ENCODE assay signal across 5 worm cellular contexts in the genomic region with DNA sequence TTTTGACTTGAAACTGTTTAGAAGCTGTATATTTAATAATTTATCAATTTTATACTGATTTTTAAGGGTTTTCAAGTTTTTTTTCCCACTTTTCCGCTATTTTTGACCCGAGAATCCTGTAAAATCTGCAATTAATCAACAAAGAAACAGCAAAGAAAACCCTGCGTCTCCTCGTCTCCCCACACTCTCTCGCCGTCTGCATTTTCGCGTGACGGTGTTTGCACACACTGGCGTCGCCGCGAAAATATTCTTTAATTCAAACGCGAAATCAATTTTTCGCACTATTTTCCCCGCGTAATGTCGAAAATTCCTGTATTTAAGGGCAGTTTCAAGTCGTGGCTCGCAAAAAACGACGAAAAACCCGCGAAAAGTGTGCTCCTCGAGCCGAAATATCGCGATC.
A peak's percentile ranks its signal among the peaks of the same experiment; 100 is the strongest.
TF ChIP-seq lines count a peak whose summit lies in the region.

rsa-2 (plus strand) TSS at position 221 of the 400 bp plus-strand sequence.

TF ChIP-seq in whole organism, L1 larva, 84 proteins besides CTCF, POLR2A, EP300 and RAD21 (continued from another document and continues in another):
- TF ChIP-seq egl-27 (tag; optimal IDR thresholded peaks at IDR 0.05; lab: Kevin White, UChicago): no peak
- peak; percentile 24 for TF ChIP-seq lin-13 (GFP tag; optimal IDR thresholded peaks at IDR 0.05; lab: Kevin White, UChicago)
- no peak for TF ChIP-seq ets-5 (GFP tag; IDR thresholded peaks at IDR 0.05; lab: Robert Waterston, UW)
- TF ChIP-seq lsy-2 (tag; optimal IDR thresholded peaks at IDR 0.05; lab: Kevin White, UChicago): peak; percentile 64 to 70
- TF ChIP-seq elt-2 (tag; optimal IDR thresholded peaks at IDR 0.05; lab: Kevin White, UChicago): peak; percentile 16
- TF ChIP-seq C16A3.4 (tag; optimal IDR thresholded peaks at IDR 0.05; lab: Kevin White, UChicago): no peak
- TF ChIP-seq sox-4 (tag; optimal IDR thresholded peaks at IDR 0.05; lab: Kevin White, UChicago): no peak
- TF ChIP-seq dsc-1 (tag; optimal IDR thresholded peaks at IDR 0.05; lab: Kevin White, UChicago): peak; percentile 89
- peak; percentile 75 for TF ChIP-seq snu-23 (GFP tag; optimal IDR thresholded peaks at IDR 0.05; lab: Kevin White, UChicago)
- TF ChIP-seq egl-13 (tag; optimal IDR thresholded peaks at IDR 0.05; lab: Kevin White, UChicago): peak; percentile 39
- peak; percentile 71 for TF ChIP-seq fkh-4 (tag; optimal IDR thresholded peaks at IDR 0.05; lab: Kevin White, UChicago; ENCODE audit: borderline replicate concordance)
- peak; percentile 80 for TF ChIP-seq nhr-47 (tag; optimal IDR thresholded peaks at IDR 0.05; lab: Kevin White, UChicago)
- TF ChIP-seq Y116A8C.19 (tag; optimal IDR thresholded peaks at IDR 0.05; lab: Kevin White, UChicago; ENCODE audit: borderline replicate concordance): no peak
- peak; percentile 37 for TF ChIP-seq C04F5.9 (tag; optimal IDR thresholded peaks at IDR 0.05; lab: Kevin White, UChicago)
- TF ChIP-seq nhr-71 (tag; optimal IDR thresholded peaks at IDR 0.05; lab: Kevin White, UChicago): peak; percentile 75
- peak; percentile 60 for TF ChIP-seq jun-1 (tag; optimal IDR thresholded peaks at IDR 0.05; lab: Kevin White, UChicago)
- no peak for TF ChIP-seq ces-1 (GFP tag; optimal IDR thresholded peaks at IDR 0.05; lab: Kevin White, UChicago)
- TF ChIP-seq hlh-4 (tag; optimal IDR thresholded peaks at IDR 0.05; lab: Kevin White, UChicago): no peak
- peak; percentile 50 for TF ChIP-seq skn-1 (tag; optimal IDR thresholded peaks at IDR 0.05; lab: Kevin White, UChicago)
- peak; percentile 60; the same call in 1 of the 2 replicates for TF ChIP-seq mab-9 (GFP tag; IDR thresholded peaks at IDR 0.05; lab: Robert Waterston, UW)
- peak; percentile 53 for TF ChIP-seq lin-14 (GFP tag; optimal IDR thresholded peaks at IDR 0.05; lab: Kevin White, UChicago)
- TF ChIP-seq ceh-82 (tag; optimal IDR thresholded peaks at IDR 0.05; lab: Kevin White, UChicago): peak; percentile 50 to 70 (median 67)
- TF ChIP-seq F16B12.6 (tag; optimal IDR thresholded peaks at IDR 0.05; lab: Kevin White, UChicago): peak; percentile 99
- no peak for TF ChIP-seq pag-3 (tag; optimal IDR thresholded peaks at IDR 0.05; lab: Kevin White, UChicago; ENCODE audit: borderline replicate concordance, insufficient read depth)

TF ChIP-seq in whole organism, L2 larva, 48 proteins besides CTCF, POLR2A, EP300 and RAD21 (continued from another document):
- no peak for TF ChIP-seq mab-5 (tag; optimal IDR thresholded peaks at IDR 0.05; lab: Kevin White, UChicago)
- no peak for TF ChIP-seq sem-4 (tag; optimal IDR thresholded peaks at IDR 0.05; lab: Kevin White, UChicago)
- TF ChIP-seq sma-9 (GFP tag; optimal IDR thresholded peaks at IDR 0.05; lab: Kevin White, UChicago): peak; percentile 64
- no peak for TF ChIP-seq sma-9 (tag; optimal IDR thresholded peaks at IDR 0.05; lab: Kevin White, UChicago)
- TF ChIP-seq nhr-129 (tag; optimal IDR thresholded peaks at IDR 0.05; lab: Kevin White, UChicago): peak; percentile 24
- TF ChIP-seq skn-1 (tag; optimal IDR thresholded peaks at IDR 0.05; lab: Kevin White, UChicago): no peak
- TF ChIP-seq unc-55 (GFP tag; optimal IDR thresholded peaks at IDR 0.05; lab: Kevin White, UChicago): peak; percentile 67
- TF ChIP-seq C34F6.9 (tag; optimal IDR thresholded peaks at IDR 0.05; lab: Kevin White, UChicago): peak; percentile 54
- TF ChIP-seq unc-62 (GFP tag; optimal IDR thresholded peaks at IDR 0.05; lab: Kevin White, UChicago): no peak
- TF ChIP-seq fos-1 (tag; optimal IDR thresholded peaks at IDR 0.05; lab: Kevin White, UChicago): no peak
- peak; percentile 44 for TF ChIP-seq F13H6.1 (tag; optimal IDR thresholded peaks at IDR 0.05; lab: Kevin White, UChicago)
- no peak for TF ChIP-seq nhr-10 (tag; optimal IDR thresholded peaks at IDR 0.05; lab: Kevin White, UChicago)
- no peak for TF ChIP-seq nhr-12 (tag; optimal IDR thresholded peaks at IDR 0.05; lab: Kevin White, UChicago)
- no peak for TF ChIP-seq ceh-16 (tag; optimal IDR thresholded peaks at IDR 0.05; lab: Kevin White, UChicago)
- TF ChIP-seq Y55F3AM.14 (GFP tag; optimal IDR thresholded peaks at IDR 0.05; lab: Kevin White, UChicago): peak; percentile 26
- peak; percentile 42 to 65 for TF ChIP-seq lsy-2 (tag; optimal IDR thresholded peaks at IDR 0.05; lab: Kevin White, UChicago)
- no peak for TF ChIP-seq mbf-1 (tag; optimal IDR thresholded peaks at IDR 0.05; lab: Kevin White, UChicago)
- peak; percentile 18 for TF ChIP-seq lin-13 (GFP tag; optimal IDR thresholded peaks at IDR 0.05; lab: Kevin White, UChicago)
- peak; percentile 92 for TF ChIP-seq gmeb-1 (tag; optimal IDR thresholded peaks at IDR 0.05; lab: Kevin White, UChicago)
- TF ChIP-seq nhr-6 (tag; optimal IDR thresholded peaks at IDR 0.05; lab: Kevin White, UChicago): no peak

TF ChIP-seq in whole organism, L3 larva, 47 proteins besides CTCF, POLR2A, EP300 and RAD21 (continued from another document):
- TF ChIP-seq sea-2 (GFP tag; optimal IDR thresholded peaks at IDR 0.05; lab: Kevin White, UChicago) (no peak), skn-1 (tag; optimal IDR thresholded peaks at IDR 0.05; lab: Kevin White, UChicago) (no peak), mdl-1 (tag; optimal IDR thresholded peaks at IDR 0.05; lab: Kevin White, UChicago) (no peak), nhr-77 (tag; optimal IDR thresholded peaks at IDR 0.05; lab: Kevin White, UChicago) (no peak), tbx-2 (tag; optimal IDR thresholded peaks at IDR 0.05; lab: Kevin White, UChicago) (no peak), elt-2 (tag; optimal IDR thresholded peaks at IDR 0.05; lab: Kevin White, UChicago) (peak; percentile 21), eor-1 (tag; optimal IDR thresholded peaks at IDR 0.05; lab: Kevin White, UChicago) (no peak), ceh-82 (tag; optimal IDR thresholded peaks at IDR 0.05; lab: Kevin White, UChicago) (peak; percentile 22), elt-1 (tag; optimal IDR thresholded peaks at IDR 0.05; lab: Kevin White, UChicago) (no peak), nhr-25 (tag; optimal IDR thresholded peaks at IDR 0.05; lab: Kevin White, UChicago) (peak; percentile 9), zag-1 (tag; optimal IDR thresholded peaks at IDR 0.05; lab: Kevin White, UChicago) (no peak), ztf-11 (tag; optimal IDR thresholded peaks at IDR 0.05; lab: Kevin White, UChicago) (no peak), nhr-67 (tag; optimal IDR thresholded peaks at IDR 0.05; lab: Kevin White, UChicago) (no peak), nhr-28 (tag; optimal IDR thresholded peaks at IDR 0.05; lab: Kevin White, UChicago) (no peak), ZK546.5 (tag; optimal IDR thresholded peaks at IDR 0.05; lab: Kevin White, UChicago) (no peak), nfya-1 (tag; optimal IDR thresholded peaks at IDR 0.05; lab: Kevin White, UChicago; ENCODE audit: insufficient read depth) (peak; percentile 61)

TF ChIP-seq in whole organism, L4 larva, 104 proteins besides CTCF, POLR2A, EP300 and RAD21 (continued from another document and continues in another):
- no peak for TF ChIP-seq zfp-2 (tag; optimal IDR thresholded peaks at IDR 0.05; lab: Kevin White, UChicago)
- no peak for TF ChIP-seq F49E8.2 (tag; optimal IDR thresholded peaks at IDR 0.05; lab: Kevin White, UChicago; ENCODE audit: borderline replicate concordance)
- TF ChIP-seq lin-15B (tag; optimal IDR thresholded peaks at IDR 0.05; lab: Kevin White, UChicago): no peak
- no peak for TF ChIP-seq ceh-62 (tag; optimal IDR thresholded peaks at IDR 0.05; lab: Kevin White, UChicago)
- TF ChIP-seq snpc-1.2 (GFP tag; IDR thresholded peaks at IDR 0.05; lab: Robert Waterston, UW): no peak
- TF ChIP-seq spr-3 (GFP tag; optimal IDR thresholded peaks at IDR 0.05; lab: Kevin White, UChicago): no peak
- TF ChIP-seq php-3 (GFP tag; IDR thresholded peaks at IDR 0.05; lab: Robert Waterston, UW): no peak
- peak; percentile 91 for TF ChIP-seq dpl-1 (GFP tag; optimal IDR thresholded peaks at IDR 0.05; lab: Kevin White, UChicago)
- TF ChIP-seq lin-1 (GFP tag; IDR thresholded peaks at IDR 0.05; lab: Robert Waterston, UW): no peak
- no peak for TF ChIP-seq unc-39 (tag; optimal IDR thresholded peaks at IDR 0.05; lab: Kevin White, UChicago)
- peak in 1 of 2 experiments; percentile 86 for TF ChIP-seq unc-62 (GFP tag; optimal IDR thresholded peaks at IDR 0.05 in 1 of 2; lab: Kevin White, UChicago)
- TF ChIP-seq unc-62 (tag; optimal IDR thresholded peaks at IDR 0.05; lab: Kevin White, UChicago): no peak
- no peak for TF ChIP-seq mxl-3 (GFP tag; optimal IDR thresholded peaks at IDR 0.05; lab: Kevin White, UChicago)
- TF ChIP-seq lin-29 (GFP tag; IDR thresholded peaks at IDR 0.05; lab: Robert Waterston, UW): no peak
- no peak for TF ChIP-seq ZK546.5 (tag; optimal IDR thresholded peaks at IDR 0.05; lab: Kevin White, UChicago)
- peak; percentile 17 for TF ChIP-seq mep-1 (tag; optimal IDR thresholded peaks at IDR 0.05; lab: Kevin White, UChicago)
- no peak for TF ChIP-seq ama-1 (optimal IDR thresholded peaks at IDR 0.05; lab: Kevin White, UChicago)
- TF ChIP-seq gei-8 (GFP tag; optimal IDR thresholded peaks at IDR 0.05; lab: Kevin White, UChicago): no peak
- TF ChIP-seq F37D6.2 (tag; optimal IDR thresholded peaks at IDR 0.05; lab: Kevin White, UChicago): no peak
- no peak for TF ChIP-seq nhr-6 (tag; optimal IDR thresholded peaks at IDR 0.05; lab: Kevin White, UChicago)
- no peak for TF ChIP-seq sdz-12 (GFP tag; optimal IDR thresholded peaks at IDR 0.05; lab: Kevin White, UChicago)
- no peak for TF ChIP-seq attf-4 (tag; optimal IDR thresholded peaks at IDR 0.05; lab: Kevin White, UChicago)
- TF ChIP-seq D1046.2 (GFP tag; IDR thresholded peaks at IDR 0.05; lab: Robert Waterston, UW): no peak
- TF ChIP-seq nhr-77 (tag; optimal IDR thresholded peaks at IDR 0.05; lab: Kevin White, UChicago): no peak
- no peak for TF ChIP-seq tag-97 (GFP tag; IDR thresholded peaks at IDR 0.05; lab: Robert Waterston, UW)
- peak; percentile 76 for TF ChIP-seq mes-2 (tag; optimal IDR thresholded peaks at IDR 0.05; lab: Kevin White, UChicago; ENCODE audit: poor library complexity, severe bottlenecking)
- TF ChIP-seq mxl-2 (GFP tag; conservative IDR thresholded peaks at IDR 0.05; lab: Robert Waterston, UW): no peak
- no peak for TF ChIP-seq nhr-25 (tag; optimal IDR thresholded peaks at IDR 0.05; lab: Kevin White, UChicago; ENCODE audit: borderline replicate concordance, insufficient read depth)
- no peak for TF ChIP-seq aha-1 (tag; lab: Kevin White, UChicago)
- TF ChIP-seq cey-2 (tag; optimal IDR thresholded peaks at IDR 0.05; lab: Kevin White, UChicago; ENCODE audit: borderline replicate concordance, insufficient read depth): no peak
- no peak for TF ChIP-seq mdt-29 (GFP tag; IDR thresholded peaks at IDR 0.05; lab: Robert Waterston, UW)
- TF ChIP-seq mdl-1 (tag; optimal IDR thresholded peaks at IDR 0.05; lab: Kevin White, UChicago): no peak
- TF ChIP-seq madf-9 (GFP tag; conservative IDR thresholded peaks at IDR 0.05; lab: Robert Waterston, UW): no peak
- TF ChIP-seq vab-7 (GFP tag; IDR thresholded peaks at IDR 0.05; lab: Robert Waterston, UW): 0 out of 2 replicates have a peak, but pooled peaks have one; percentile 33
- TF ChIP-seq zip-2 (tag; optimal IDR thresholded peaks at IDR 0.05; lab: Kevin White, UChicago): no peak
- TF ChIP-seq nhr-42 (GFP tag; IDR thresholded peaks at IDR 0.05; lab: Robert Waterston, UW): no peak
- TF ChIP-seq hlh-11 (tag; optimal IDR thresholded peaks at IDR 0.05; lab: Kevin White, UChicago): peak; percentile 15
- peak; percentile 60; the same call in 1 of the 2 replicates for TF ChIP-seq arid-1 (GFP tag; conservative IDR thresholded peaks at IDR 0.05; lab: Robert Waterston, UW)

TF ChIP-seq in whole organism, young adult, 124 proteins besides CTCF, POLR2A, EP300 and RAD21 (continued from another document and continues in another):
- TF ChIP-seq lag-1 (GFP tag; IDR thresholded peaks at IDR 0.05; lab: Robert Waterston, UW) (no peak), ceh-58 (GFP tag; IDR thresholded peaks at IDR 0.05; lab: Robert Waterston, UW) (no peak), ztf-18 (tag; optimal IDR thresholded peaks at IDR 0.05; lab: Kevin White, UChicago) (peak; percentile 6), madf-10 (tag; optimal IDR thresholded peaks at IDR 0.05; lab: Kevin White, UChicago) (no peak), let-607 (tag; optimal IDR thresholded peaks at IDR 0.05; lab: Kevin White, UChicago) (no peak), cebp-2 (GFP tag; IDR thresholded peaks at IDR 0.05; lab: Robert Waterston, UW) (no peak), chd-7 (tag; optimal IDR thresholded peaks at IDR 0.05; lab: Kevin White, UChicago) (no peak), rcor-1 (GFP tag; IDR thresholded peaks at IDR 0.05; lab: Robert Waterston, UW) (no peak; the same call in 1 of the 2 replicates), F39B2.1 (GFP tag; IDR thresholded peaks at IDR 0.05; lab: Robert Waterston, UW) (no peak), efl-1 (GFP tag; optimal IDR thresholded peaks at IDR 0.05; lab: Kevin White, UChicago) (peak; percentile 91), ztf-22 (GFP tag; optimal IDR thresholded peaks at IDR 0.05; lab: Kevin White, UChicago) (no peak), atf-7 (tag; optimal IDR thresholded peaks at IDR 0.05; lab: Kevin White, UChicago) (no peak), lin-54 (GFP tag; optimal IDR thresholded peaks at IDR 0.05; lab: Kevin White, UChicago) (peak; percentile 86), hmg-20 (GFP tag; IDR thresholded peaks at IDR 0.05; lab: Robert Waterston, UW) (no peak), ztf-26 (tag; optimal IDR thresholded peaks at IDR 0.05; lab: Kevin White, UChicago) (no peak), dox-1 (GFP tag; IDR thresholded peaks at IDR 0.05; lab: Robert Waterston, UW) (peak; percentile 76), snpc-1.3 (tag; optimal IDR thresholded peaks at IDR 0.05; lab: Kevin White, UChicago; ENCODE audit: insufficient read depth) (no peak), unc-62 (GFP tag; optimal IDR thresholded peaks at IDR 0.05; lab: Kevin White, UChicago) (no peak), C17E4.6 (GFP tag; IDR thresholded peaks at IDR 0.05; lab: Robert Waterston, UW) (no peak), mel-28 (tag; optimal IDR thresholded peaks at IDR 0.05; lab: Kevin White, UChicago; ENCODE audit: borderline replicate concordance) (no peak), nfya-1 (tag; optimal IDR thresholded peaks at IDR 0.05; lab: Kevin White, UChicago; ENCODE audit: borderline replicate concordance, insufficient read depth) (no peak), egrh-3 (GFP tag; IDR thresholded peaks at IDR 0.05; lab: Robert Waterston, UW) (no peak), Y95B8A.8 (GFP tag; IDR thresholded peaks at IDR 0.05; lab: Robert Waterston, UW) (0 out of 2 replicates have a peak, but pooled peaks have one; percentile 33), ztf-25 (GFP tag; IDR thresholded peaks at IDR 0.05; lab: Robert Waterston, UW) (no peak), nhr-120 (GFP tag; IDR thresholded peaks at IDR 0.05; lab: Robert Waterston, UW) (no peak), F23B12.7 (tag; optimal IDR thresholded peaks at IDR 0.05; lab: Kevin White, UChicago; ENCODE audit: insufficient read depth) (no peak), F22D6.2 (tag; optimal IDR thresholded peaks at IDR 0.05; lab: Kevin White, UChicago) (no peak), ceh-27 (GFP tag; optimal IDR thresholded peaks at IDR 0.05; lab: Kevin White, UChicago) (no peak), aptf-3 (GFP tag; IDR thresholded peaks at IDR 0.05; lab: Robert Waterston, UW) (no peak), nfyb-1 (GFP tag; IDR thresholded peaks at IDR 0.05; lab: Robert Waterston, UW) (peak; percentile 39; the same call in 1 of the 2 replicates), F57C9.4 (tag; optimal IDR thresholded peaks at IDR 0.05; lab: Kevin White, UChicago) (no peak), pbrm-1 (GFP tag; IDR thresholded peaks at IDR 0.05; lab: Robert Waterston, UW) (peak; percentile 51; the same call in 1 of the 2 replicates), ama-1 (optimal IDR thresholded peaks at IDR 0.05; lab: Kevin White, UChicago) (no peak), ama-1 (GFP tag; optimal IDR thresholded peaks at IDR 0.05; lab: Kevin White, UChicago) (no peak), rpc-1 (optimal IDR thresholded peaks at IDR 0.05; lab: Kevin White, UChicago) (no peak), rpc-1 (tag; optimal IDR thresholded peaks at IDR 0.05; lab: Kevin White, UChicago) (no peak), snpc-1.1 (tag; optimal IDR thresholded peaks at IDR 0.05; lab: Kevin White, UChicago; ENCODE audit: insufficient read depth) (peak; percentile 39), dpl-1 (GFP tag; optimal IDR thresholded peaks at IDR 0.05; lab: Kevin White, UChicago) (peak; percentile 77), nhr-27 (tag; optimal IDR thresholded peaks at IDR 0.05; lab: Kevin White, UChicago) (no peak), C06A6.2 (GFP tag; conservative IDR thresholded peaks at IDR 0.05; lab: Robert Waterston, UW) (no peak), xnd-1 (tag; optimal IDR thresholded peaks at IDR 0.05; lab: Kevin White, UChicago) (peak; percentile 73), egl-44 (GFP tag; IDR thresholded peaks at IDR 0.05; lab: Robert Waterston, UW) (no peak), K11D2.4 (GFP tag; IDR thresholded peaks at IDR 0.05; lab: Robert Waterston, UW) (no peak)
